Fruit fly (Drosophila melanogaster) whole organism, embryonic: ENCODE results near the gene CG42340.
A peak's percentile ranks its signal among the peaks of the same experiment; 100 is the strongest.

Experiments used
- CG11504 ChIP-seq: fragments of 200-800 bp; sonication (Bioruptor generic); optimal IDR thresholded peaks from 3 replicates; lab custom pipeline; 2019; ENCODE audit warnings: missing biosample characterization, mild to moderate bottlenecking, missing genetic modification characterization, moderate library complexity
- CG11560 ChIP-seq: fragments of 200-800 bp; sonication (Bioruptor generic); IDR thresholded peaks from 3 replicates; pipeline ENCODE4 v1.3.6; 2022; ENCODE audit warnings: missing biosample characterization, missing genetic modification characterization
- CG13624 ChIP-seq: fragments of 200-800 bp; sonication (Bioruptor generic); optimal IDR thresholded peaks from 2 replicates; lab custom pipeline; 2016; ENCODE audit warnings: missing biosample characterization, missing genetic modification characterization
- CG17802 ChIP-seq: fragments of 200-800 bp; sonication (Bioruptor generic); optimal IDR thresholded peaks from 2 replicates; lab custom pipeline; 2018; ENCODE audit warnings: missing biosample characterization, mild to moderate bottlenecking, missing genetic modification characterization, moderate library complexity
- CG1792 ChIP-seq: fragments of 200-800 bp; sonication (Bioruptor generic); optimal IDR thresholded peaks from 2 replicates; lab custom pipeline; 2016; ENCODE audit warnings: missing biosample characterization, missing genetic modification characterization
- CG18476 ChIP-seq: fragments of 200-800 bp; sonication (Bioruptor generic); optimal IDR thresholded peaks from 2 replicates; lab custom pipeline; 2016; ENCODE audit warnings: missing biosample characterization, mild to moderate bottlenecking, missing genetic modification characterization
- CG18599 ChIP-seq: fragments of 200-800 bp; sonication (Bioruptor generic); optimal IDR thresholded peaks from 3 replicates; lab custom pipeline; 2017; ENCODE audit warnings: missing biosample characterization, missing genetic modification characterization, mild to moderate bottlenecking, moderate library complexity, missing genetic modification reagents
- CG2129 ChIP-seq: fragments of 200-800 bp; sonication (Bioruptor generic); IDR thresholded peaks from 2 replicates; pipeline ENCODE4 v1.3.6; 2022; ENCODE audit warnings: missing biosample characterization, missing genetic modification characterization; ENCODE audit not compliant: partially characterized antibody
- CG30403 ChIP-seq: fragments of 200-800 bp; sonication (Bioruptor generic); optimal IDR thresholded peaks from 3 replicates; lab custom pipeline; 2016; ENCODE audit warnings: missing biosample characterization, missing genetic modification characterization
- CG32532 ChIP-seq: fragments of 200-800 bp; sonication (Bioruptor generic); IDR thresholded peaks from 2 replicates; pipeline ENCODE4 v1.3.6; 2022; ENCODE audit warnings: missing biosample characterization, missing genetic modification characterization
- CG3407 ChIP-seq: fragments of 200-800 bp; sonication (Bioruptor generic); optimal IDR thresholded peaks from 2 replicates; lab custom pipeline; 2018; ENCODE audit warnings: missing biosample characterization, mild to moderate bottlenecking, missing genetic modification characterization
- CG5180 ChIP-seq: fragments of 200-800 bp; sonication (Bioruptor generic); optimal IDR thresholded peaks from 3 replicates; lab custom pipeline; 2017; ENCODE audit warnings: missing biosample characterization, missing genetic modification characterization, mild to moderate bottlenecking, moderate library complexity, missing genetic modification reagents
- CG7357 ChIP-seq: fragments of 200-800 bp; sonication (Bioruptor generic); IDR thresholded peaks from 3 replicates; pipeline ENCODE4 v1.3.6; 2022; ENCODE audit warnings: missing biosample characterization, missing genetic modification characterization
- CG7839 ChIP-seq: fragments of 200-800 bp; sonication (Bioruptor generic); optimal IDR thresholded peaks from 3 replicates; lab custom pipeline; 2018; ENCODE audit warnings: missing biosample characterization, mild to moderate bottlenecking, missing genetic modification characterization, moderate library complexity
- CG8924 ChIP-seq: fragments of 200-800 bp; optimal IDR thresholded peaks from 3 replicates; lab custom pipeline; 2019; ENCODE audit warnings: missing biosample characterization, mild to moderate bottlenecking, missing genetic modification characterization, moderate library complexity
- CG9727 ChIP-seq: fragments of 200-800 bp; sonication (Bioruptor generic); optimal IDR thresholded peaks from 3 replicates; lab custom pipeline; 2017; ENCODE audit warnings: missing biosample characterization, mild to moderate bottlenecking, missing genetic modification characterization
- D ChIP-seq, 2 experiments: fragments of 200-800 bp in 1 of 2; fragments of >200 bp in 1 of 2; sonication (Bioruptor generic) in 1 of 2; optimal IDR thresholded peaks; 2 replicates in 1 of 2; 3 replicates in 1 of 2; lab custom pipeline; 2017; ENCODE audit warnings: mild to moderate bottlenecking in 1 of 2, missing biosample characterization in 1 of 2, missing genetic modification characterization in 1 of 2, missing genetic modification reagents in 1 of 2
- D19A ChIP-seq: fragments of 200-800 bp; optimal IDR thresholded peaks from 3 replicates; lab custom pipeline; 2019; ENCODE audit warnings: missing biosample characterization, mild to moderate bottlenecking, missing genetic modification characterization, moderate library complexity
- Dref ChIP-seq: fragments of 200-800 bp; sonication (Bioruptor generic); IDR thresholded peaks from 2 replicates; pipeline ENCODE4 v1.3.6; 2022; ENCODE audit warnings: missing biosample characterization, missing genetic modification characterization
- Elba2 ChIP-seq: fragments of 200-800 bp; sonication (Bioruptor generic); optimal IDR thresholded peaks from 3 replicates; lab custom pipeline; 2016; ENCODE audit warnings: missing biosample characterization, missing genetic modification characterization
- Fer2 ChIP-seq: fragments of 200-800 bp; sonication (Bioruptor generic); optimal IDR thresholded peaks from 2 replicates; lab custom pipeline; 2018; ENCODE audit warnings: missing biosample characterization, mild to moderate bottlenecking, missing genetic modification characterization, moderate library complexity
- H2.0 ChIP-seq: fragments of 200-800 bp; sonication (Bioruptor generic); IDR thresholded peaks from 2 replicates; pipeline ENCODE4 v1.3.6; 2022; ENCODE audit warnings: missing biosample characterization, missing genetic modification characterization
- HHEX ChIP-seq: fragments of 200-800 bp; sonication (Bioruptor generic); optimal IDR thresholded peaks from 3 replicates; lab custom pipeline; 2017; ENCODE audit warnings: missing biosample characterization, mild to moderate bottlenecking, missing genetic modification characterization, missing genetic modification reagents
- HLH3B ChIP-seq: fragments of 200-800 bp; sonication (Bioruptor generic); IDR thresholded peaks from 2 replicates; pipeline ENCODE4 v1.3.6; 2022; ENCODE audit warnings: missing biosample characterization, missing genetic modification characterization
- Hand ChIP-seq: fragments of 200-800 bp; sonication (Bioruptor generic); optimal IDR thresholded peaks from 2 replicates; lab custom pipeline; 2017; ENCODE audit warnings: mild to moderate bottlenecking, missing biosample characterization, missing genetic modification reagents, missing genetic modification characterization
- Med ChIP-seq: fragments of 200-800 bp; sonication (Bioruptor generic); peaks from one replicate; lab custom pipeline; 2016; ENCODE audit warnings: missing biosample characterization, missing genetic modification characterization, mild to moderate bottlenecking, inconsistent platforms, moderate library complexity
- Myb ChIP-seq: fragments of 200-800 bp; sonication (Bioruptor generic); optimal IDR thresholded peaks from 2 replicates; lab custom pipeline; 2016; ENCODE audit warnings: missing biosample characterization, missing genetic modification characterization
- Sox100B ChIP-seq: fragments of 200-800 bp; sonication (Bioruptor generic); optimal IDR thresholded peaks from 3 replicates; lab custom pipeline; 2018; ENCODE audit warnings: missing biosample characterization, mild to moderate bottlenecking, missing genetic modification characterization
- Stat92E ChIP-seq, 3 experiments: fragments of >200 bp in 2 of 3; fragments of 200-800 bp in 1 of 3; sonication (Bioruptor generic) in 1 of 3; optimal IDR thresholded peaks; 2 replicates each; lab custom pipeline; 2017 to 2019; ENCODE audit warnings: missing biosample characterization in 3 of 3, missing genetic modification characterization in 3 of 3, mild to moderate bottlenecking in 1 of 3, moderate library complexity in 1 of 3
- ab ChIP-seq: fragments of 200-800 bp; sonication (Bioruptor generic); optimal IDR thresholded peaks from 2 replicates; lab custom pipeline; 2016; ENCODE audit warnings: missing biosample characterization, missing genetic modification characterization
- al ChIP-seq: fragments of 200-800 bp; sonication (Bioruptor generic); IDR thresholded peaks from 2 replicates; pipeline ENCODE4 v1.3.6; 2022; ENCODE audit warnings: missing biosample characterization, missing genetic modification characterization
- ase ChIP-seq: fragments of 200-800 bp; sonication (Bioruptor generic); IDR thresholded peaks from 3 replicates; pipeline ENCODE4 v1.3.6; 2022; ENCODE audit warnings: missing biosample characterization, missing genetic modification characterization
- az2 ChIP-seq: fragments of 200-800 bp; sonication (Bioruptor generic); optimal IDR thresholded peaks from 3 replicates; lab custom pipeline; 2016; ENCODE audit warnings: missing biosample characterization, missing genetic modification characterization
- br ChIP-seq: fragments of >200 bp; optimal IDR thresholded peaks from 2 replicates; lab custom pipeline; 2017
- cg ChIP-seq: fragments of 200-800 bp; sonication (Bioruptor generic); optimal IDR thresholded peaks from 3 replicates; lab custom pipeline; 2019; ENCODE audit warnings: missing biosample characterization, mild to moderate bottlenecking, missing genetic modification characterization, moderate library complexity
- crol ChIP-seq: fragments of 200-800 bp; sonication (Bioruptor generic); IDR thresholded peaks from 2 replicates; pipeline ENCODE4 v1.3.6; 2022; ENCODE audit warnings: missing biosample characterization, missing genetic modification characterization
- cwo ChIP-seq: fragments of 200-800 bp; sonication (Bioruptor generic); optimal IDR thresholded peaks from 3 replicates; lab custom pipeline; 2017; ENCODE audit warnings: missing biosample characterization, missing genetic modification characterization, mild to moderate bottlenecking, moderate library complexity, missing genetic modification reagents
- dmrt99B ChIP-seq: fragments of 200-800 bp; sonication (Bioruptor generic); optimal IDR thresholded peaks from 2 replicates; lab custom pipeline; 2018; ENCODE audit warnings: missing biosample characterization, mild to moderate bottlenecking, missing genetic modification characterization, moderate library complexity
- fu2 ChIP-seq: fragments of 200-800 bp; sonication (Bioruptor generic); optimal IDR thresholded peaks from 2 replicates; lab custom pipeline; 2016; ENCODE audit warnings: missing biosample characterization, missing genetic modification characterization
- gsb ChIP-seq: fragments of 200-800 bp; sonication (Bioruptor generic); IDR thresholded peaks from 2 replicates; pipeline ENCODE4 v1.3.6; 2022; ENCODE audit warnings: missing biosample characterization, missing genetic modification characterization
- klu ChIP-seq: fragments of 200-800 bp; sonication (Bioruptor generic); IDR thresholded peaks from 2 replicates; pipeline ENCODE4 v1.3.6; 2022; ENCODE audit warnings: missing biosample characterization, missing genetic modification characterization
- nerfin-1 ChIP-seq: fragments of 200-800 bp; sonication (Bioruptor generic); optimal IDR thresholded peaks from 3 replicates; lab custom pipeline; 2019; ENCODE audit warnings: missing biosample characterization, mild to moderate bottlenecking, missing genetic modification characterization, moderate library complexity
- oc ChIP-seq: fragments of 200-800 bp; sonication (Bioruptor generic); optimal IDR thresholded peaks from 2 replicates; lab custom pipeline; 2018; ENCODE audit warnings: missing biosample characterization, mild to moderate bottlenecking, missing genetic modification characterization, moderate library complexity
- onecut ChIP-seq: fragments of 200-800 bp; sonication (Bioruptor generic); IDR thresholded peaks from 2 replicates; pipeline ENCODE4 v1.3.6; 2022; ENCODE audit warnings: missing biosample characterization, missing genetic modification characterization
- otp ChIP-seq: fragments of 200-800 bp; sonication (Bioruptor generic); IDR thresholded peaks from 3 replicates; pipeline ENCODE4, ENCODE4 v1.3.6; 2022; ENCODE audit warnings: missing biosample characterization, missing genetic modification characterization
- pho ChIP-seq: fragments of 200-800 bp; sonication (Bioruptor generic); optimal IDR thresholded peaks from 2 replicates; lab custom pipeline; 2016; ENCODE audit warnings: missing biosample characterization, missing genetic modification characterization
- schlank ChIP-seq: fragments of 200-800 bp; sonication (Bioruptor generic); optimal IDR thresholded peaks from 2 replicates; lab custom pipeline; 2018; ENCODE audit warnings: missing biosample characterization, mild to moderate bottlenecking, missing genetic modification characterization
- sens ChIP-seq: fragments of 200-800 bp; sonication (Bioruptor generic); peaks from one replicate; lab custom pipeline; 2016; ENCODE audit warnings: missing biosample characterization, missing genetic modification characterization
- tio ChIP-seq: fragments of 200-800 bp; sonication (Bioruptor generic); optimal IDR thresholded peaks from 2 replicates; lab custom pipeline; 2017; ENCODE audit warnings: missing biosample characterization, missing genetic modification characterization, inconsistent platforms

The CG42340 gene

DNA sequence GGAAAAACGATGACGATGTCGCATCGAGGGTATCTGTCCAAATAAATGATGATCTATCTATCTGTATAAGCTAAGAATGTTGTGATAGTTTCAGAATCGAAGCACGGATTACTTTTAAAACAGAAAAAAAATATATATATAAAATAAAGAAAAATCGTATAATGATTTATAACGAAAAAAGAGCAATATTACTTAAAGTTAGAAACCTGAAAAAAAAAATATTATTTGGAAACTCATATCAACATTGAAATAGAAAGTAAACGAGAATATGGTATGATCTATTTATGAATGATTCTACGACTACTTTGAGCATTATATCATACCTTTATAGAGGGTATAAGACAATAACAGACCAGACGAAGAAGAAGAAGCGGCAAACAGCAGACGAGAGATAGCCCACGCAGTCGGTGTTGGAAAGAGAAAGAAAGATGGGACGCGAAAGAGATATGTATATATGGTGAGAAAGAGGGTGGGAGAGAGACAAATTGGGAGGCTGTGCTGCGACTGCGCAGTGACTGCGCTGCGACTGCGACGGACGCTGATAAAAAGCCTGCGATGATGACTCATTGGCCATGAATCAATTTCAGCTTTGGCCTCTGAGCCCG is 19.5 kb upstream of the CG42340 start (continued):
- TF ChIP-seq CG30403 (GFP tag; lab: Kevin White, UChicago) (no peak), Fer2 (no peak), Med (GFP tag; lab: Kevin White, UChicago) (peak; percentile 67), az2 (GFP tag; lab: Kevin White, UChicago) (no peak), CG7839 (peak; percentile 33), br (lab: Kevin White, UChicago) (no peak), CG11504 (tag; lab: Kevin White, UChicago) (peak; percentile 25), CG5180 (no peak), otp (GFP tag; lab: Robert Waterston, UW) (no peak), tio (GFP tag; lab: Kevin White, UChicago) (no peak), H2.0 (GFP tag; lab: Robert Waterston, UW) (no peak), crol (peak; percentile 42; the same call in 1 of the 2 replicates), Elba2 (GFP tag; lab: Kevin White, UChicago) (no peak)

DNA sequence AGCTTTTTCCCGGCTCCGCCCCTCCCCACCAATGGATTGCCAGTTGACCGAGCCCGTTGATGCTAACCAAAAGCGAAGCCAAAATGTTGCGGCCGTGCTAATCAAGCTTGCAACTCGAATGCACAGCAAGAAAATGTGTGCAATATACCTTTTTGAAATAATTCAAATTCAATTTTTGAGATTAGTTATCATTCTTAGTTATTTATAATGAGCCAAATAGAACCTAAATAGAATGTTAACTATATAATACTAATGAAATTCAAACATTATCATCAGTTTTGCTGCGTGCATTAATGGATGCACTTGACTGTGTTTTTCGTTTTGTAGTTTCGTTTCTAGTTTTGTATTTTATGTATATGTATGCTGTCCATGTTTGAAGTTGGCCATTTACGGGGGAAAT is 18.2 kb upstream of the CG42340 start:
- 0 out of 2 replicates have a peak, but pooled peaks have one; percentile 29 for TF ChIP-seq onecut (GFP tag; lab: Robert Waterston, UW)
- TF ChIP-seq CG32532, result no peak
- peak; percentile 37 for TF ChIP-seq CG8924
- no peak for TF ChIP-seq Hand (GFP tag; lab: Kevin White, UChicago)
- no peak for TF ChIP-seq schlank
- no peak for TF ChIP-seq CG17802 (tag; lab: Kevin White, UChicago)
- no peak for TF ChIP-seq fu2 (GFP tag; lab: Kevin White, UChicago)
- TF ChIP-seq Stat92E (GFP tag; optimal IDR thresholded peaks at IDR 0.05; lab: Kevin White, UChicago), result no peak
- TF ChIP-seq CG3407 (GFP tag; lab: Kevin White, UChicago), result no peak
- TF ChIP-seq CG18476 (GFP tag; lab: Kevin White, UChicago), result no peak
- peak; percentile 7 for TF ChIP-seq HHEX
- 0 out of 3 replicates have a peak, but pooled peaks have one; percentile 29 for TF ChIP-seq CG7357
- TF ChIP-seq sens (GFP tag; lab: Kevin White, UChicago), result peak; percentile 72
- TF ChIP-seq CG13624 (GFP tag; lab: Kevin White, UChicago), result no peak
- TF ChIP-seq HLH3B, result peak; percentile 50; the same call in 1 of the 2 replicates
- no peak for TF ChIP-seq CG2129 (GFP tag; lab: Robert Waterston, UW)
- TF ChIP-seq oc (tag; lab: Kevin White, UChicago), result peak; percentile 22
- no peak for TF ChIP-seq pho
- TF ChIP-seq CG1792 (GFP tag; lab: Kevin White, UChicago), result no peak
- no peak for TF ChIP-seq Dref (GFP tag; lab: Robert Waterston, UW)
- peak; percentile 10 for TF ChIP-seq cwo (GFP tag; lab: Kevin White, UChicago)
- 0 out of 2 replicates have a peak, but pooled peaks have one; percentile 16 for TF ChIP-seq klu (GFP tag; lab: Robert Waterston, UW)
- TF ChIP-seq CG18599 (GFP tag; lab: Kevin White, UChicago), result no peak
- TF ChIP-seq Sox100B (GFP tag; lab: Kevin White, UChicago), result peak; percentile 41
- TF ChIP-seq ab (GFP tag; lab: Kevin White, UChicago), result no peak
- TF ChIP-seq Myb (GFP tag; lab: Kevin White, UChicago), result no peak
- peak; percentile 11 for TF ChIP-seq D19A (tag; lab: Kevin White, UChicago)
- no peak for TF ChIP-seq CG11560 (tag; lab: Robert Waterston, UW)
- no peak for TF ChIP-seq D (optimal IDR thresholded peaks at IDR 0.05; lab: Kevin White, UChicago)
- TF ChIP-seq D (GFP tag; optimal IDR thresholded peaks at IDR 0.05; lab: Kevin White, UChicago), result no peak
- TF ChIP-seq al (GFP tag; lab: Robert Waterston, UW), result no peak
- TF ChIP-seq ase (GFP tag; lab: Robert Waterston, UW), result peak; percentile 34; the same call in 1 of the 3 replicates
- TF ChIP-seq nerfin-1 (tag; lab: Kevin White, UChicago), result no peak
- TF ChIP-seq CG9727 (GFP tag; lab: Kevin White, UChicago), result no peak
- TF ChIP-seq dmrt99B (tag; lab: Kevin White, UChicago), result peak; percentile 80
- no peak for TF ChIP-seq gsb (GFP tag; lab: Robert Waterston, UW)
- TF ChIP-seq cg (GFP tag; lab: Kevin White, UChicago), result no peak
